Fruit fly (Drosophila melanogaster) whole organism, pupa: Measurements from ENCODE around the gene CG14545.

Experiments
- CG10348 ChIP-seq: fragments of 200-800 bp; sonication (Bioruptor generic); IDR thresholded peaks from 2 replicates; pipeline ENCODE4 v1.3.6; 2022; ENCODE audit warnings: missing biosample characterization, missing genetic modification characterization
- CG12605 ChIP-seq: fragments of 200-800 bp; sonication (Bioruptor generic); IDR thresholded peaks from 2 replicates; pipeline ENCODE4 v1.3.6; 2022; ENCODE audit warnings: missing biosample characterization, missing genetic modification characterization
- CG4496 ChIP-seq: fragments of 200-800 bp; sonication (Bioruptor generic); IDR thresholded peaks from 3 replicates; pipeline ENCODE4 v1.3.6; 2022; ENCODE audit warnings: missing biosample characterization, missing genetic modification characterization
- CG8301 ChIP-seq: fragments of 200-800 bp; sonication (Bioruptor generic); optimal IDR thresholded peaks from 2 replicates; lab custom pipeline; 2018; ENCODE audit warnings: missing biosample characterization, mild to moderate bottlenecking, missing genetic modification characterization
- Pif1A ChIP-seq: fragments of 200-800 bp; sonication (Bioruptor generic); optimal IDR thresholded peaks from 3 replicates; lab custom pipeline; 2016; ENCODE audit warnings: missing biosample characterization, missing genetic modification characterization
- Pif1B ChIP-seq: fragments of 200-800 bp; sonication (Bioruptor generic); optimal IDR thresholded peaks from 3 replicates; lab custom pipeline; 2016; ENCODE audit warnings: missing biosample characterization, missing genetic modification characterization
- fd96Ca ChIP-seq: fragments of 200-800 bp; sonication (Bioruptor generic); IDR thresholded peaks from 3 replicates; pipeline ENCODE4 v1.3.6; 2022; ENCODE audit warnings: missing biosample characterization, missing genetic modification characterization
- gl ChIP-seq: fragments of 200-800 bp; sonication (Bioruptor generic); optimal IDR thresholded peaks from 2 replicates; lab custom pipeline; 2018; ENCODE audit warnings: missing biosample characterization, mild to moderate bottlenecking, missing genetic modification characterization
- rn ChIP-seq: fragments of 200-800 bp; sonication (Bioruptor generic); IDR thresholded peaks from 2 replicates; pipeline ENCODE4 v1.3.6; 2022; ENCODE audit warnings: missing biosample characterization, missing genetic modification characterization

DNA sequence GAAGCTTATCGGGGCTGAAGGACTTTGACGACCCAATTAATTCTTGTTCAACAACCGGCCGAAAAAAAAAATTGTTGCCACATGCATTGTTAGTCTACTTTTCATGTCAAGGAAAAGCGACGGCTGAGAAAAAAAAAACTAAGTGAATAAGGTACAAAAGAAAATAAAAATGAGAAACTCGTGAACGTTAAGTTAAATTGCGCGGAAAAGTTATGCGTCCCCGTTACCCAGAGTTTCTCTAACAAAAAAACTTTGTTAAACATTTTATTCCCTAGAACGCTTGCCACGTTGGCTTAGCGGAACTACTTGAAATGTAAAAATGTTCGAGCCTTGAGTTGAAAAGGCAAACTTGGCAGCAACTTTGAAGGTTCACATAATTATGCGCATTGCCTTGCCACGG lies 35.9 kb downstream of the CG14545 start, which contains the start of gene CG14354:
- TF ChIP-seq CG4496 (GFP tag; lab: Robert Waterston, UW) (no peak), Pif1A (GFP tag; lab: Kevin White, UChicago) (no peak), gl (no peak), CG10348 (GFP tag; lab: Robert Waterston, UW) (no peak), CG8301 (no peak), CG12605 (no peak), fd96Ca (GFP tag; lab: Robert Waterston, UW) (no peak), Pif1B (GFP tag; lab: Kevin White, UChicago) (no peak), rn (GFP tag; lab: Robert Waterston, UW) (no peak)
